Fruit fly (Drosophila melanogaster): ENCODE results near the gene Act5C.

Act5C gene

dm6 chrX:5900146-5901093 lies at the start of gene Act5C:
Gene Act5C (plus strand): TSS chrX:5900861.
- TF ChIP-seq stc (GFP tag; IDR thresholded peaks at IDR 0.05), result peak; percentile 92
- TF ChIP-seq CG4282 (GFP tag; optimal IDR thresholded peaks at IDR 0.05), result peak; percentile 79
- peak; percentile 87 for TF ChIP-seq seq (GFP tag; IDR thresholded peaks at IDR 0.05)
- TF ChIP-seq zfh2 (GFP tag; optimal IDR thresholded peaks at IDR 0.05), result peak; percentile 91
- peak; percentile 89 for TF ChIP-seq CG14667 (GFP tag; IDR thresholded peaks at IDR 0.05)
- peak; percentile 92 for TF ChIP-seq disco-r (GFP tag; optimal IDR thresholded peaks at IDR 0.05)
- peak; percentile 85 for TF ChIP-seq al (GFP tag; IDR thresholded peaks at IDR 0.05)
- peak; percentile 66 for TF ChIP-seq stwl (tag; optimal IDR thresholded peaks at IDR 0.05)
- peak; percentile 74 for TF ChIP-seq CG14965 (GFP tag; optimal IDR thresholded peaks at IDR 0.05; ENCODE audit: borderline replicate concordance)
- peak; percentile 91 for TF ChIP-seq gce (GFP tag; IDR thresholded peaks at IDR 0.05)
- peak; percentile 95 for TF ChIP-seq nmo (GFP tag; optimal IDR thresholded peaks at IDR 0.05)
- peak; percentile 67; the same call in 1 of the 2 replicates for TF ChIP-seq CG10321 (GFP tag; IDR thresholded peaks at IDR 0.05)
- peak; percentile 89; the same call in 2 of the 3 replicates for TF ChIP-seq Dbx (GFP tag; IDR thresholded peaks at IDR 0.05)
- peak; percentile 78 for TF ChIP-seq B-H1 (GFP tag; IDR thresholded peaks at IDR 0.05)
- TF ChIP-seq Doc2 (GFP tag; IDR thresholded peaks at IDR 0.05), result no peak
- TF ChIP-seq Lhr (GFP tag; optimal IDR thresholded peaks at IDR 0.05), result peak; percentile 70
- peak; percentile 93 for TF ChIP-seq Fer3 (tag; optimal IDR thresholded peaks at IDR 0.05)
- TF ChIP-seq sug (tag; optimal IDR thresholded peaks at IDR 0.05), result peak; percentile 85
- peak; percentile 92 for TF ChIP-seq CG1792 (GFP tag; optimal IDR thresholded peaks at IDR 0.05)
- peak; percentile 93 for TF ChIP-seq CG8089 (GFP tag; optimal IDR thresholded peaks at IDR 0.05)
- peak; percentile 95 for TF ChIP-seq CG12391 (tag; optimal IDR thresholded peaks at IDR 0.05)
- peak; percentile 86 for TF ChIP-seq Bteb2 (GFP tag; optimal IDR thresholded peaks at IDR 0.05)
- TF ChIP-seq CG12659 (GFP tag; optimal IDR thresholded peaks at IDR 0.05), result peak; percentile 91
- TF ChIP-seq tio (GFP tag; optimal IDR thresholded peaks at IDR 0.05), result peak; percentile 89
- TF ChIP-seq Sox100B (GFP tag; optimal IDR thresholded peaks at IDR 0.05), result peak; percentile 88
- peak; percentile 93 for TF ChIP-seq salm (tag; optimal IDR thresholded peaks at IDR 0.05)
- TF ChIP-seq CG5245 (GFP tag; optimal IDR thresholded peaks at IDR 0.05), result peak; percentile 87
- peak; percentile 84 for TF ChIP-seq CG7271 (tag; optimal IDR thresholded peaks at IDR 0.05)
- peak; percentile 97 for TF ChIP-seq zfh1 (GFP tag; IDR thresholded peaks at IDR 0.05)
- peak; percentile 91 for TF ChIP-seq Six4 (GFP tag; optimal IDR thresholded peaks at IDR 0.05)
- TF ChIP-seq CG4730 (GFP tag; IDR thresholded peaks at IDR 0.05), result peak; percentile 88
- peak; percentile 91 for TF ChIP-seq otp (GFP tag; IDR thresholded peaks at IDR 0.05)
- TF ChIP-seq bbx (GFP tag; IDR thresholded peaks at IDR 0.05; ENCODE audit: partially characterized antibody), result peak; percentile 56
- peak; percentile 93 for TF ChIP-seq NC2β (GFP tag; optimal IDR thresholded peaks at IDR 0.05)
- TF ChIP-seq slou (GFP tag; optimal IDR thresholded peaks at IDR 0.05), result peak; percentile 82
- peak; percentile 95 for TF ChIP-seq CG33213 (GFP tag; optimal IDR thresholded peaks at IDR 0.05)
- peak; percentile 92 for TF ChIP-seq CG12299 (tag; optimal IDR thresholded peaks at IDR 0.05)
- TF ChIP-seq CG9437 (GFP tag; optimal IDR thresholded peaks at IDR 0.05), result peak; percentile 86
- peak; percentile 97 for TF ChIP-seq zen (tag; optimal IDR thresholded peaks at IDR 0.05)
- peak in 1 of 2 experiments; percentile 89 for TF ChIP-seq Eip74EF (GFP tag; optimal IDR thresholded peaks at IDR 0.05)
- peak; percentile 52 to 68 for TF ChIP-seq Trl (optimal IDR thresholded peaks at IDR 0.05)
- TF ChIP-seq Trl (GFP tag; optimal IDR thresholded peaks at IDR 0.05), result peak; percentile 96
- TF ChIP-seq CG13296 (GFP tag; optimal IDR thresholded peaks at IDR 0.05), result peak; percentile 90
- no peak for TF ChIP-seq usp (GFP tag; optimal IDR thresholded peaks at IDR 0.05)
- peak; percentile 86 for TF ChIP-seq run (tag; optimal IDR thresholded peaks at IDR 0.05)
- no peak for TF ChIP-seq CG8478 (optimal IDR thresholded peaks at IDR 0.05)
- TF ChIP-seq CG8290 (GFP tag; optimal IDR thresholded peaks at IDR 0.05), result peak; percentile 90
- TF ChIP-seq CG8290 (tag; optimal IDR thresholded peaks at IDR 0.05), result peak; percentile 11 to 99
- peak; percentile 94 for TF ChIP-seq bab2 (GFP tag; optimal IDR thresholded peaks at IDR 0.05)
- TF ChIP-seq CG32772 (GFP tag; IDR thresholded peaks at IDR 0.05), result peak; percentile 90

All from whole organism, embryonic.